Fruit fly (Drosophila melanogaster) whole organism, embryonic: ENCODE data around the gene CG4133.

Source experiments
- Atf6 ChIP-seq: fragments of 200-800 bp; sonication (Bioruptor generic); IDR thresholded peaks from 2 replicates; pipeline ENCODE4 v1.3.6; 2022; ENCODE audit warnings: missing biosample characterization, missing genetic modification characterization
- CG10979 ChIP-seq: fragments of 200-800 bp; sonication (Bioruptor generic); optimal IDR thresholded peaks from 2 replicates; lab custom pipeline; 2018; ENCODE audit warnings: missing biosample characterization, mild to moderate bottlenecking, missing genetic modification characterization, moderate library complexity
- CG11085 ChIP-seq: fragments of 200-800 bp; sonication (Bioruptor generic); IDR thresholded peaks from 2 replicates; pipeline ENCODE4 v1.3.6; 2022; ENCODE audit warnings: missing biosample characterization, missing genetic modification characterization
- CG11398 ChIP-seq: fragments of 200-800 bp; sonication (Bioruptor generic); optimal IDR thresholded peaks from 2 replicates; lab custom pipeline; 2016; ENCODE audit warnings: missing biosample characterization, missing genetic modification characterization
- CG15011 ChIP-seq: fragments of 200-800 bp; sonication (Bioruptor generic); optimal IDR thresholded peaks from 3 replicates; lab custom pipeline; 2018; ENCODE audit warnings: missing biosample characterization, mild to moderate bottlenecking, missing genetic modification characterization
- CG15514 ChIP-seq: fragments of 200-800 bp; sonication (Bioruptor generic); optimal IDR thresholded peaks from 3 replicates; lab custom pipeline; 2017; ENCODE audit warnings: missing biosample characterization, missing genetic modification characterization, mild to moderate bottlenecking, moderate library complexity, missing genetic modification reagents
- CG1602 ChIP-seq: fragments of 200-800 bp; sonication (Bioruptor generic); optimal IDR thresholded peaks from 3 replicates; lab custom pipeline; 2016; ENCODE audit warnings: missing biosample characterization, missing genetic modification characterization
- CG1603 ChIP-seq: fragments of 200-800 bp; sonication (Bioruptor generic); optimal IDR thresholded peaks from 2 replicates; lab custom pipeline; 2019; ENCODE audit warnings: missing biosample characterization, mild to moderate bottlenecking, missing genetic modification characterization, moderate library complexity
- CG16779 ChIP-seq: fragments of 200-800 bp; sonication (Bioruptor generic); IDR thresholded peaks from 2 replicates; pipeline ENCODE4 v1.3.6; 2022; ENCODE audit warnings: missing biosample characterization, missing genetic modification characterization
- CG17359 ChIP-seq: fragments of 200-800 bp; sonication (Bioruptor generic); optimal IDR thresholded peaks from 3 replicates; lab custom pipeline; 2018; ENCODE audit warnings: missing biosample characterization, mild to moderate bottlenecking, missing genetic modification characterization, moderate library complexity
- CG1832 ChIP-seq: fragments of 200-800 bp; sonication (Bioruptor generic); optimal IDR thresholded peaks from 2 replicates; lab custom pipeline; 2017; ENCODE audit warnings: missing biosample characterization, mild to moderate bottlenecking, missing genetic modification characterization, inconsistent platforms
- CG2120 ChIP-seq: fragments of 200-800 bp; sonication (Bioruptor generic); optimal IDR thresholded peaks from 3 replicates; lab custom pipeline; 2016; ENCODE audit warnings: missing biosample characterization, missing genetic modification characterization
- CG2199 ChIP-seq: fragments of 200-800 bp; sonication (Bioruptor generic); IDR thresholded peaks from 3 replicates; pipeline ENCODE4 v1.3.6; 2022; ENCODE audit warnings: missing biosample characterization, missing genetic modification characterization
- CG32532 ChIP-seq: fragments of 200-800 bp; sonication (Bioruptor generic); IDR thresholded peaks from 2 replicates; pipeline ENCODE4 v1.3.6; 2022; ENCODE audit warnings: missing biosample characterization, missing genetic modification characterization
- CG33213 ChIP-seq: fragments of 200-800 bp; sonication (Bioruptor generic); optimal IDR thresholded peaks from 3 replicates; lab custom pipeline; 2016; ENCODE audit warnings: missing biosample characterization, missing genetic modification characterization
- CG4404 ChIP-seq: fragments of 200-800 bp; sonication (Bioruptor generic); IDR thresholded peaks from 2 replicates; pipeline ENCODE4 v1.3.6; 2022; ENCODE audit warnings: missing biosample characterization, missing genetic modification characterization
- CG4707 ChIP-seq: fragments of 200-800 bp; sonication (Bioruptor generic); optimal IDR thresholded peaks from 2 replicates; lab custom pipeline; 2018; ENCODE audit warnings: missing biosample characterization, mild to moderate bottlenecking, missing genetic modification characterization, moderate library complexity
- CG6654 ChIP-seq: fragments of 200-800 bp; sonication (Bioruptor generic); optimal IDR thresholded peaks from 2 replicates; lab custom pipeline; 2017; ENCODE audit warnings: missing biosample characterization, mild to moderate bottlenecking, missing genetic modification characterization
- CG7271 ChIP-seq: fragments of 200-800 bp; sonication (Bioruptor generic); optimal IDR thresholded peaks from 2 replicates; lab custom pipeline; 2018; ENCODE audit warnings: missing biosample characterization, mild to moderate bottlenecking, missing genetic modification characterization, moderate library complexity
- CG7556 ChIP-seq: fragments of 200-800 bp; sonication (Bioruptor generic); optimal IDR thresholded peaks from 2 replicates; lab custom pipeline; 2017; ENCODE audit warnings: missing biosample characterization, mild to moderate bottlenecking, missing genetic modification characterization
- CG7745 ChIP-seq: fragments of 200-800 bp; sonication (Bioruptor generic); optimal IDR thresholded peaks from 2 replicates; lab custom pipeline; 2018; ENCODE audit warnings: missing biosample characterization, mild to moderate bottlenecking, missing genetic modification characterization, moderate library complexity
- CG8765 ChIP-seq: fragments of 200-800 bp; sonication (Bioruptor generic); IDR thresholded peaks from 2 replicates; pipeline ENCODE4 v1.3.6; 2022; ENCODE audit warnings: missing biosample characterization, missing genetic modification characterization
- Deaf1 ChIP-seq: fragments of 200-800 bp; optimal IDR thresholded peaks from 3 replicates; lab custom pipeline; 2019; ENCODE audit warnings: missing biosample characterization, mild to moderate bottlenecking, missing genetic modification characterization, moderate library complexity
- Dek ChIP-seq: fragments of 200-800 bp; sonication (Bioruptor generic); optimal IDR thresholded peaks from 3 replicates; lab custom pipeline; 2019; ENCODE audit warnings: missing biosample characterization, mild to moderate bottlenecking, missing genetic modification characterization, moderate library complexity
- H15 ChIP-seq: fragments of 200-800 bp; sonication (Bioruptor generic); IDR thresholded peaks from 3 replicates; pipeline ENCODE4 v1.3.6; 2022; ENCODE audit warnings: missing biosample characterization, missing genetic modification characterization
- Hr3 ChIP-seq: fragments of 200-800 bp; sonication (Bioruptor generic); optimal IDR thresholded peaks from 3 replicates; lab custom pipeline; 2016; ENCODE audit warnings: missing biosample characterization, missing genetic modification characterization
- Lim3 ChIP-seq: fragments of 200-800 bp; sonication (Bioruptor generic); IDR thresholded peaks from 2 replicates; pipeline ENCODE4 v1.3.6; 2022; ENCODE audit warnings: missing biosample characterization, missing genetic modification characterization
- Mad ChIP-seq: fragments of 200-800 bp; sonication (Bioruptor generic); optimal IDR thresholded peaks from 2 replicates; lab custom pipeline; 2016; ENCODE audit warnings: missing biosample characterization, missing genetic modification characterization
- NC2β ChIP-seq: fragments of 200-800 bp; sonication (Bioruptor generic); optimal IDR thresholded peaks from 2 replicates; lab custom pipeline; 2016; ENCODE audit warnings: missing biosample characterization, missing genetic modification characterization
- NK7.1 ChIP-seq: fragments of 200-800 bp; sonication (Bioruptor generic); optimal IDR thresholded peaks from 3 replicates; lab custom pipeline; 2016; ENCODE audit warnings: missing biosample characterization, missing genetic modification characterization
- Neu2 ChIP-seq: fragments of 200-800 bp; sonication (Bioruptor generic); optimal IDR thresholded peaks from 3 replicates; lab custom pipeline; 2016; ENCODE audit warnings: missing biosample characterization, missing genetic modification characterization, borderline replicate concordance
- Sry-δ ChIP-seq: fragments of 200-800 bp; sonication (Bioruptor generic); optimal IDR thresholded peaks from 2 replicates; lab custom pipeline; 2016; ENCODE audit warnings: missing biosample characterization, missing genetic modification characterization
- Stat92E ChIP-seq, 3 experiments: fragments of >200 bp in 2 of 3; fragments of 200-800 bp in 1 of 3; sonication (Bioruptor generic) in 1 of 3; optimal IDR thresholded peaks; 2 replicates each; lab custom pipeline; 2017 to 2019; ENCODE audit warnings: missing biosample characterization in 3 of 3, missing genetic modification characterization in 3 of 3, mild to moderate bottlenecking in 1 of 3, moderate library complexity in 1 of 3
- ac ChIP-seq: fragments of 200-800 bp; sonication (Bioruptor generic); optimal IDR thresholded peaks from 3 replicates; lab custom pipeline; 2017; ENCODE audit warnings: missing biosample characterization, mild to moderate bottlenecking, missing genetic modification characterization
- ci ChIP-seq: fragments of 200-800 bp; sonication (Bioruptor generic); IDR thresholded peaks from 3 replicates; pipeline ENCODE4 v1.3.6; 2022; ENCODE audit warnings: missing biosample characterization, missing genetic modification characterization
- crp ChIP-seq, 2 experiments: fragments of 200-800 bp; sonication (Bioruptor generic); optimal IDR thresholded peaks; 2 replicates in 1 of 2; 3 replicates in 1 of 2; lab custom pipeline; 2017; ENCODE audit warnings: missing biosample characterization in 2 of 2, missing genetic modification characterization in 2 of 2, mild to moderate bottlenecking in 1 of 2, moderate library complexity in 1 of 2
- dpn ChIP-seq, 2 experiments: fragments of 200-800 bp; sonication (Bioruptor generic); optimal IDR thresholded peaks; 3 replicates each; lab custom pipeline; 2016; ENCODE audit warnings: missing biosample characterization in 2 of 2, missing genetic modification characterization in 2 of 2
- en ChIP-seq: fragments of 200-800 bp; sonication (Bioruptor generic); optimal IDR thresholded peaks from 2 replicates; lab custom pipeline; 2016; ENCODE audit warnings: missing biosample characterization, missing genetic modification characterization
- fu2 ChIP-seq: fragments of 200-800 bp; sonication (Bioruptor generic); optimal IDR thresholded peaks from 2 replicates; lab custom pipeline; 2016; ENCODE audit warnings: missing biosample characterization, missing genetic modification characterization
- insv ChIP-seq, 2 experiments: fragments of 200-800 bp; sonication (Bioruptor generic); optimal IDR thresholded peaks; 3 replicates each; lab custom pipeline; 2016 to 2018; ENCODE audit warnings: missing biosample characterization in 2 of 2, missing genetic modification characterization in 2 of 2
- lab ChIP-seq: fragments of 200-800 bp; sonication (Bioruptor generic); optimal IDR thresholded peaks from 3 replicates; lab custom pipeline; 2017; ENCODE audit warnings: missing biosample characterization, missing genetic modification characterization, mild to moderate bottlenecking, moderate library complexity, missing genetic modification reagents
- mld ChIP-seq: fragments of 200-800 bp; sonication (Bioruptor generic); IDR thresholded peaks from 3 replicates; pipeline ENCODE4 v1.3.6; 2022; ENCODE audit warnings: missing biosample characterization, missing genetic modification characterization; ENCODE audit not compliant: partially characterized antibody
- nerfin-1 ChIP-seq: fragments of 200-800 bp; sonication (Bioruptor generic); optimal IDR thresholded peaks from 3 replicates; lab custom pipeline; 2019; ENCODE audit warnings: missing biosample characterization, mild to moderate bottlenecking, missing genetic modification characterization, moderate library complexity
- pfk ChIP-seq: fragments of 200-800 bp; sonication (Bioruptor generic); optimal IDR thresholded peaks from 2 replicates; lab custom pipeline; 2018; ENCODE audit warnings: missing biosample characterization, mild to moderate bottlenecking, missing genetic modification characterization, moderate library complexity
- pzg ChIP-seq: fragments of 200-800 bp; sonication (Bioruptor generic); optimal IDR thresholded peaks from 3 replicates; lab custom pipeline; 2018; ENCODE audit warnings: missing biosample characterization, mild to moderate bottlenecking, missing genetic modification characterization, moderate library complexity
- slou ChIP-seq: fragments of 200-800 bp; sonication (Bioruptor generic); optimal IDR thresholded peaks from 3 replicates; lab custom pipeline; 2016; ENCODE audit warnings: missing biosample characterization, missing genetic modification characterization
- ssp ChIP-seq: fragments of 200-800 bp; sonication (Bioruptor generic); IDR thresholded peaks from 2 replicates; pipeline ENCODE4 v1.3.6; 2022; ENCODE audit warnings: missing biosample characterization, missing genetic modification characterization
- toy ChIP-seq: fragments of 200-800 bp; sonication (Bioruptor generic); IDR thresholded peaks from 2 replicates; pipeline ENCODE4 v1.3.6; 2022; ENCODE audit warnings: missing biosample characterization, missing genetic modification characterization
- trh ChIP-seq: fragments of 200-800 bp; sonication (Bioruptor generic); optimal IDR thresholded peaks from 2 replicates; lab custom pipeline; 2016; ENCODE audit warnings: missing biosample characterization, missing genetic modification characterization
- vvl ChIP-seq: fragments of 200-800 bp; sonication (Bioruptor generic); IDR thresholded peaks from 2 replicates; pipeline ENCODE4 v1.3.6; 2022; ENCODE audit warnings: missing biosample characterization, missing genetic modification characterization

Gene CG4133

dm6 chr2L:472073-472590 lies 16.8 kb downstream of the CG4133 start, which contains the start of gene CG4297 (continued):
- TF ChIP-seq Atf6 (GFP tag; lab: Robert Waterston, UW) (no peak), CG17359 (peak; percentile 95), CG33213 (GFP tag; lab: Kevin White, UChicago) (peak; percentile 95), insv (GFP tag; optimal IDR thresholded peaks at IDR 0.05; lab: Kevin White, UChicago) (peak in 1 of 2 experiments; percentile 50), CG15514 (GFP tag; lab: Kevin White, UChicago) (peak; percentile 88), Sry-δ (GFP tag; lab: Kevin White, UChicago) (peak; percentile 59), pfk (no peak), mld (GFP tag; lab: Robert Waterston, UW) (no peak), H15 (GFP tag; lab: Robert Waterston, UW) (no peak), NK7.1 (peak; percentile 85), CG15011 (GFP tag; lab: Kevin White, UChicago) (peak; percentile 86), CG10979 (peak; percentile 90), CG7271 (tag; lab: Kevin White, UChicago) (no peak), toy (no peak), CG7556 (GFP tag; lab: Kevin White, UChicago) (peak; percentile 92), CG1832 (GFP tag; lab: Kevin White, UChicago) (peak; percentile 42), CG7745 (tag; lab: Kevin White, UChicago) (no peak), Neu2 (GFP tag; lab: Kevin White, UChicago) (peak; percentile 19), CG11398 (GFP tag; lab: Kevin White, UChicago) (peak; percentile 93), trh (peak; percentile 79), NC2β (peak; percentile 90), ac (peak; percentile 44), CG11085 (GFP tag; lab: Robert Waterston, UW) (no peak), nerfin-1 (peak; percentile 89), Stat92E (GFP tag; optimal IDR thresholded peaks at IDR 0.05; lab: Kevin White, UChicago) (peak in 1 of 3 experiments; percentile 30), CG1602 (GFP tag; lab: Kevin White, UChicago) (peak; percentile 91), Deaf1 (tag; lab: Kevin White, UChicago) (peak; percentile 70), ci (GFP tag; lab: Robert Waterston, UW) (no peak), CG4404 (GFP tag; lab: Robert Waterston, UW) (no peak), CG2199 (no peak), en (peak; percentile 88), CG6654 (GFP tag; lab: Kevin White, UChicago) (peak; percentile 85), Lim3 (no peak), Dek (tag; lab: Kevin White, UChicago) (peak; percentile 91), ssp (GFP tag; lab: Robert Waterston, UW) (no peak), vvl (no peak), CG32532 (GFP tag; lab: Robert Waterston, UW) (no peak), CG8765 (GFP tag; lab: Robert Waterston, UW) (no peak), slou (GFP tag; lab: Kevin White, UChicago) (peak; percentile 83), CG2120 (peak; percentile 97), crp (GFP tag; optimal IDR thresholded peaks at IDR 0.05; lab: Kevin White, UChicago) (peak in 1 of 2 experiments; percentile 47), CG16779 (GFP tag; lab: Robert Waterston, UW) (no peak), Hr3 (GFP tag; lab: Kevin White, UChicago) (peak; percentile 92), CG1603 (tag; lab: Kevin White, UChicago) (peak; percentile 93), pzg (GFP tag; lab: Kevin White, UChicago) (peak; percentile 26), fu2 (GFP tag; lab: Kevin White, UChicago) (peak; percentile 94), lab (GFP tag; lab: Kevin White, UChicago) (peak; percentile 97), Mad (GFP tag; lab: Kevin White, UChicago) (peak; percentile 86), dpn (GFP tag; optimal IDR thresholded peaks at IDR 0.05; lab: Kevin White, UChicago) (peak; percentile 93 to 94), CG4707 (peak; percentile 86)
